Fruit fly (Drosophila melanogaster) whole organism, embryonic: ENCODE data around the gene Gale.
A peak's percentile ranks its signal among the peaks of the same experiment; 100 is the strongest.

Experiments used
- Abd-B ChIP-seq: fragments of 200-800 bp; sonication (Bioruptor generic); optimal IDR thresholded peaks from 2 replicates; lab custom pipeline; 2018; ENCODE audit warnings: missing biosample characterization, mild to moderate bottlenecking, missing genetic modification characterization, moderate library complexity
- Awh ChIP-seq: fragments of 200-800 bp; sonication (Bioruptor generic); IDR thresholded peaks from 2 replicates; pipeline ENCODE4, ENCODE4 v1.3.6; 2022; ENCODE audit warnings: missing biosample characterization, missing genetic modification characterization
- Bdp1 ChIP-seq: fragments of 200-800 bp; sonication (Bioruptor generic); optimal IDR thresholded peaks from 3 replicates; lab custom pipeline; 2016; ENCODE audit warnings: missing biosample characterization, missing genetic modification characterization
- CG10959 ChIP-seq: fragments of 200-800 bp; sonication (Bioruptor generic); IDR thresholded peaks from 2 replicates; pipeline ENCODE4 v1.3.6; 2022; ENCODE audit warnings: missing biosample characterization, missing genetic modification characterization
- CG11398 ChIP-seq: fragments of 200-800 bp; sonication (Bioruptor generic); optimal IDR thresholded peaks from 2 replicates; lab custom pipeline; 2016; ENCODE audit warnings: missing biosample characterization, missing genetic modification characterization
- CG1233 ChIP-seq: fragments of 200-800 bp; sonication (Bioruptor generic); optimal IDR thresholded peaks from 4 replicates; lab custom pipeline; 2018; ENCODE audit warnings: missing biosample characterization, mild to moderate bottlenecking, missing genetic modification characterization
- CG13123 ChIP-seq: fragments of 200-800 bp; sonication (Bioruptor generic); optimal IDR thresholded peaks from 2 replicates; lab custom pipeline; 2016; ENCODE audit warnings: missing biosample characterization, missing genetic modification characterization
- CG15011 ChIP-seq: fragments of 200-800 bp; sonication (Bioruptor generic); optimal IDR thresholded peaks from 3 replicates; lab custom pipeline; 2018; ENCODE audit warnings: missing biosample characterization, mild to moderate bottlenecking, missing genetic modification characterization
- CG17186 ChIP-seq: fragments of 200-800 bp; sonication (Bioruptor generic); optimal IDR thresholded peaks from 3 replicates; lab custom pipeline; 2017; ENCODE audit warnings: missing biosample characterization, missing genetic modification reagents, missing genetic modification characterization
- CG1832 ChIP-seq: fragments of 200-800 bp; sonication (Bioruptor generic); optimal IDR thresholded peaks from 2 replicates; lab custom pipeline; 2017; ENCODE audit warnings: missing biosample characterization, mild to moderate bottlenecking, missing genetic modification characterization, inconsistent platforms
- CG31224 ChIP-seq: fragments of 200-800 bp; sonication (Bioruptor generic); IDR thresholded peaks from 2 replicates; pipeline ENCODE4 v1.3.6; 2022; ENCODE audit warnings: missing biosample characterization, missing genetic modification characterization
- CG4282 ChIP-seq: fragments of 200-800 bp; sonication (Bioruptor generic); optimal IDR thresholded peaks from 2 replicates; lab custom pipeline; 2016; ENCODE audit warnings: missing biosample characterization, missing genetic modification characterization
- CG6689 ChIP-seq: fragments of 200-800 bp; sonication (Bioruptor generic); IDR thresholded peaks from 2 replicates; pipeline ENCODE4 v1.3.6; 2022; ENCODE audit warnings: missing biosample characterization, missing genetic modification characterization
- CG6765 ChIP-seq: fragments of 200-800 bp; sonication (Bioruptor generic); optimal IDR thresholded peaks from 3 replicates; lab custom pipeline; 2017; ENCODE audit warnings: missing biosample characterization, mild to moderate bottlenecking, missing genetic modification characterization
- CG7839 ChIP-seq: fragments of 200-800 bp; sonication (Bioruptor generic); optimal IDR thresholded peaks from 3 replicates; lab custom pipeline; 2018; ENCODE audit warnings: missing biosample characterization, mild to moderate bottlenecking, missing genetic modification characterization, moderate library complexity
- Camta ChIP-seq: fragments of 200-800 bp; sonication (Bioruptor generic); optimal IDR thresholded peaks from 2 replicates; lab custom pipeline; 2016; ENCODE audit warnings: missing biosample characterization, missing genetic modification characterization
- D19A ChIP-seq: fragments of 200-800 bp; optimal IDR thresholded peaks from 3 replicates; lab custom pipeline; 2019; ENCODE audit warnings: missing biosample characterization, mild to moderate bottlenecking, missing genetic modification characterization, moderate library complexity
- Deaf1 ChIP-seq: fragments of 200-800 bp; optimal IDR thresholded peaks from 3 replicates; lab custom pipeline; 2019; ENCODE audit warnings: missing biosample characterization, mild to moderate bottlenecking, missing genetic modification characterization, moderate library complexity
- Drgx ChIP-seq: fragments of 200-800 bp; sonication (Bioruptor generic); IDR thresholded peaks from 2 replicates; pipeline ENCODE4 v1.3.6; 2022; ENCODE audit warnings: missing biosample characterization, missing genetic modification characterization
- H15 ChIP-seq: fragments of 200-800 bp; sonication (Bioruptor generic); IDR thresholded peaks from 3 replicates; pipeline ENCODE4 v1.3.6; 2022; ENCODE audit warnings: missing biosample characterization, missing genetic modification characterization
- HLH3B ChIP-seq: fragments of 200-800 bp; sonication (Bioruptor generic); IDR thresholded peaks from 2 replicates; pipeline ENCODE4 v1.3.6; 2022; ENCODE audit warnings: missing biosample characterization, missing genetic modification characterization
- HLH4C ChIP-seq: fragments of 200-800 bp; sonication (Bioruptor generic); IDR thresholded peaks from 3 replicates; pipeline ENCODE4 v1.3.6; 2022; ENCODE audit warnings: missing biosample characterization, missing genetic modification characterization; ENCODE audit not compliant: partially characterized antibody
- HLHmδ ChIP-seq: fragments of 200-800 bp; sonication (Bioruptor generic); optimal IDR thresholded peaks from 2 replicates; lab custom pipeline; 2018; ENCODE audit warnings: missing biosample characterization, mild to moderate bottlenecking, missing genetic modification characterization, moderate library complexity
- Hmx ChIP-seq: fragments of 200-800 bp; sonication (Bioruptor generic); optimal IDR thresholded peaks from 2 replicates; lab custom pipeline; 2016; ENCODE audit warnings: missing biosample characterization, missing genetic modification characterization
- Hr78 ChIP-seq, 2 experiments: fragments of 200-800 bp in 1 of 2; fragments of >200 bp in 1 of 2; sonication (Bioruptor generic) in 1 of 2; optimal IDR thresholded peaks; 2 replicates each; lab custom pipeline; 2017 to 2019; ENCODE audit warnings: missing biosample characterization in 2 of 2, missing genetic modification characterization in 2 of 2, mild to moderate bottlenecking in 1 of 2, moderate library complexity in 1 of 2
- Sry-δ ChIP-seq: fragments of 200-800 bp; sonication (Bioruptor generic); optimal IDR thresholded peaks from 2 replicates; lab custom pipeline; 2016; ENCODE audit warnings: missing biosample characterization, missing genetic modification characterization
- YL-1 ChIP-seq: fragments of 200-800 bp; sonication (Bioruptor generic); optimal IDR thresholded peaks from 3 replicates; lab custom pipeline; 2017; ENCODE audit warnings: missing biosample characterization, mild to moderate bottlenecking, missing genetic modification characterization
- ac ChIP-seq: fragments of 200-800 bp; sonication (Bioruptor generic); optimal IDR thresholded peaks from 3 replicates; lab custom pipeline; 2017; ENCODE audit warnings: missing biosample characterization, mild to moderate bottlenecking, missing genetic modification characterization
- ase ChIP-seq: fragments of 200-800 bp; sonication (Bioruptor generic); IDR thresholded peaks from 3 replicates; pipeline ENCODE4 v1.3.6; 2022; ENCODE audit warnings: missing biosample characterization, missing genetic modification characterization
- bcd ChIP-seq: fragments of 200-800 bp; sonication (Bioruptor generic); optimal IDR thresholded peaks from 2 replicates; lab custom pipeline; 2017; ENCODE audit warnings: missing biosample characterization, mild to moderate bottlenecking, missing genetic modification characterization
- chinmo ChIP-seq: fragments of 200-800 bp; sonication (Bioruptor generic); IDR thresholded peaks from 4 replicates; pipeline ENCODE4 v1.3.6; 2022; ENCODE audit warnings: missing biosample characterization, missing genetic modification characterization; ENCODE audit not compliant: partially characterized antibody
- chm ChIP-seq: fragments of 200-800 bp; sonication (Bioruptor generic); IDR thresholded peaks from 2 replicates; pipeline ENCODE4 v1.3.6; 2022; ENCODE audit warnings: missing biosample characterization, missing genetic modification characterization
- crc ChIP-seq: fragments of 200-800 bp; sonication (Bioruptor generic); optimal IDR thresholded peaks from 2 replicates; lab custom pipeline; 2016; ENCODE audit warnings: missing biosample characterization, missing genetic modification characterization
- crol ChIP-seq: fragments of 200-800 bp; sonication (Bioruptor generic); IDR thresholded peaks from 2 replicates; pipeline ENCODE4 v1.3.6; 2022; ENCODE audit warnings: missing biosample characterization, missing genetic modification characterization
- dan ChIP-seq: fragments of 200-800 bp; sonication (Bioruptor generic); IDR thresholded peaks from 2 replicates; pipeline ENCODE4 v1.3.6; 2022; ENCODE audit warnings: missing biosample characterization, missing genetic modification characterization
- dimm ChIP-seq: fragments of 200-800 bp; sonication (Bioruptor generic); IDR thresholded peaks from 2 replicates; pipeline ENCODE4 v1.3.6; 2022; ENCODE audit warnings: missing biosample characterization, missing genetic modification characterization
- eve ChIP-seq, 2 experiments: fragments of >200 bp; optimal IDR thresholded peaks; 2 replicates each; lab custom pipeline; 2017; ENCODE audit warnings: missing biosample characterization in 2 of 2, missing genetic modification characterization in 2 of 2
- exex ChIP-seq: fragments of 200-800 bp; sonication (Bioruptor generic); optimal IDR thresholded peaks from 4 replicates; lab custom pipeline; 2018; ENCODE audit warnings: missing biosample characterization, mild to moderate bottlenecking, missing genetic modification characterization, moderate library complexity
- eyg ChIP-seq: fragments of 200-800 bp; sonication (Bioruptor generic); optimal IDR thresholded peaks from 3 replicates; lab custom pipeline; 2016; ENCODE audit warnings: missing biosample characterization, missing genetic modification characterization
- grn ChIP-seq: fragments of 200-800 bp; sonication (Bioruptor generic); optimal IDR thresholded peaks from 3 replicates; lab custom pipeline; 2017; ENCODE audit warnings: missing biosample characterization, missing genetic modification characterization
- inv ChIP-seq: fragments of 200-800 bp; sonication (Bioruptor generic); IDR thresholded peaks from 2 replicates; pipeline ENCODE4 v1.3.6; 2022; ENCODE audit warnings: missing biosample characterization, missing genetic modification characterization; ENCODE audit not compliant: partially characterized antibody
- jumu ChIP-seq: fragments of 200-800 bp; sonication (Bioruptor generic); optimal IDR thresholded peaks from 3 replicates; lab custom pipeline; 2016; ENCODE audit warnings: missing biosample characterization, missing genetic modification characterization
- lilli ChIP-seq: fragments of 200-800 bp; sonication (Bioruptor generic); optimal IDR thresholded peaks from 3 replicates; lab custom pipeline; 2016; ENCODE audit warnings: missing biosample characterization, missing genetic modification characterization
- nmo ChIP-seq: fragments of 200-800 bp; sonication (Bioruptor generic); optimal IDR thresholded peaks from 2 replicates; lab custom pipeline; 2018; ENCODE audit warnings: missing biosample characterization, mild to moderate bottlenecking, missing genetic modification characterization, moderate library complexity
- p53 ChIP-seq: fragments of 200-800 bp; sonication (Bioruptor generic); optimal IDR thresholded peaks from 2 replicates; lab custom pipeline; 2016; ENCODE audit warnings: missing biosample characterization, missing genetic modification characterization
- peb ChIP-seq: fragments of 200-800 bp; sonication (Bioruptor generic); IDR thresholded peaks from 2 replicates; pipeline ENCODE4 v1.3.6; 2022; ENCODE audit warnings: missing biosample characterization, missing genetic modification characterization
- psq ChIP-seq: fragments of 200-800 bp; sonication (Bioruptor generic); optimal IDR thresholded peaks from 2 replicates; lab custom pipeline; 2017; ENCODE audit warnings: missing biosample characterization, missing genetic modification characterization
- ro ChIP-seq: fragments of 200-800 bp; sonication (Bioruptor generic); IDR thresholded peaks from 2 replicates; pipeline ENCODE4 v1.3.6; 2022; ENCODE audit warnings: missing biosample characterization, missing genetic modification characterization
- run ChIP-seq: fragments of 200-800 bp; sonication (Bioruptor generic); optimal IDR thresholded peaks from 3 replicates; lab custom pipeline; 2018; ENCODE audit warnings: missing biosample characterization, mild to moderate bottlenecking, missing genetic modification characterization
- slbo ChIP-seq: fragments of 200-800 bp; sonication (Bioruptor generic); IDR thresholded peaks from 2 replicates; pipeline ENCODE4 v1.3.6; 2022; ENCODE audit warnings: missing biosample characterization, missing genetic modification characterization
- sqz ChIP-seq: fragments of 200-800 bp; sonication (Bioruptor generic); optimal IDR thresholded peaks from 3 replicates; lab custom pipeline; 2018; ENCODE audit warnings: missing biosample characterization, mild to moderate bottlenecking, missing genetic modification characterization
- ttk ChIP-seq: fragments of 200-800 bp; sonication (Bioruptor generic); IDR thresholded peaks from 2 replicates; pipeline ENCODE4 v2.1.2; 2022; ENCODE audit warnings: missing biosample characterization, missing genetic modification characterization
- usp ChIP-seq: fragments of >200 bp; optimal IDR thresholded peaks from 2 replicates; lab custom pipeline; 2017; ENCODE audit warnings: missing biosample characterization, missing genetic modification characterization

The Gale gene

DNA sequence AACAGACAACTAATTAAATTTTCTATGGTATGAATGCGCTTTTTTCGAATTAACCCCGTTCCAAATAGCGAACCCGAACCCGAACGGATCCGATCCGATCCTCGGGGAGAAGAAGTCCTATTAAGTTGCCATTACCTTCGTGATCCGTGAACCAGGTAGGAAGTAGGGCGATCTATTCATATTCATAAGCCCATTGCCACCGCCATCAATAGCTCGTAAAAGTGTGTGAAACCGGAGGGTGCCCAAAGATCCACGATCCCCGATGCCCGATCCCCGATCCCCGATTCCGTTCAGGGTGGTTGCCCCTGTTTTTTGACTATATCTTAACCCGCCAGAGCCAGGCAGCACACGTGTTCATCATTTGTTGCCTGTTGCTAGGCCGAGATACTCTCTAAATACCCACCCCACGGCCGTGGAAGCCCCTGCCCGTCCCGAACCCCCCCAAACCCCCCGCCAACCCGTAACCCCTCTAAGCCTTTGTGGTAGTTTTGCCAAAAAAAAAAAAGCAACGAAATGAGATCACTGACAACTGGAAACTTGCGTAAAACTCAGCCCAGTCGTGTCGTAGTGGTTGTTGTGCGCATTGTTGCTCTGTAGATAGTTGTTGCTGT, 2.8 kb upstream of the Gale start (continued):
- TF ChIP-seq CG1233 (GFP tag; lab: Kevin White, UChicago) (no peak), CG10959 (GFP tag; lab: Robert Waterston, UW) (no peak), chm (GFP tag; lab: Robert Waterston, UW) (peak; percentile 10; the same call in 1 of the 2 replicates), eve (GFP tag; optimal IDR thresholded peaks at IDR 0.05; lab: Kevin White, UChicago) (no peak), Camta (GFP tag; lab: Kevin White, UChicago) (no peak), CG7839 (tag; lab: Kevin White, UChicago) (no peak), CG6689 (no peak), Deaf1 (tag; lab: Kevin White, UChicago) (peak; percentile 37), sqz (GFP tag; lab: Kevin White, UChicago) (peak; percentile 39), H15 (GFP tag; lab: Robert Waterston, UW) (no peak), p53 (GFP tag; lab: Kevin White, UChicago) (no peak), dan (no peak), crol (GFP tag; lab: Robert Waterston, UW) (peak; percentile 84), HLHmδ (GFP tag; lab: Kevin White, UChicago) (no peak), CG31224 (GFP tag; lab: Robert Waterston, UW) (no peak), chinmo (no peak), CG13123 (GFP tag; lab: Kevin White, UChicago) (no peak), ro (no peak), ase (GFP tag; lab: Robert Waterston, UW) (no peak), Awh (GFP tag; lab: Robert Waterston, UW) (no peak), Bdp1 (GFP tag; lab: Kevin White, UChicago) (no peak), jumu (GFP tag; lab: Kevin White, UChicago) (no peak), CG11398 (no peak), HLH4C (GFP tag; lab: Robert Waterston, UW) (no peak), dimm (GFP tag; lab: Robert Waterston, UW) (no peak), inv (GFP tag; lab: Robert Waterston, UW) (no peak), ac (no peak), ttk (0 out of 2 replicates have a peak, but pooled peaks have one; percentile 28), lilli (GFP tag; lab: Kevin White, UChicago) (no peak), psq (GFP tag; lab: Kevin White, UChicago) (no peak), CG1832 (GFP tag; lab: Kevin White, UChicago) (no peak), usp (no peak), CG6765 (GFP tag; lab: Kevin White, UChicago) (no peak)

dm6 chr3L:647529-647928, 826 bp upstream of the Gale start:
- TF ChIP-seq Drgx (GFP tag; lab: Robert Waterston, UW) (no peak), eyg (GFP tag; lab: Kevin White, UChicago) (no peak), grn (GFP tag; lab: Kevin White, UChicago) (peak; percentile 61), nmo (GFP tag; lab: Kevin White, UChicago) (no peak), exex (peak; percentile 67), Sry-δ (GFP tag; lab: Kevin White, UChicago) (no peak), CG6765 (GFP tag; lab: Kevin White, UChicago) (no peak), YL-1 (no peak), CG17186 (GFP tag; lab: Kevin White, UChicago) (no peak), Abd-B (no peak), bcd (GFP tag; lab: Kevin White, UChicago) (no peak), D19A (tag; lab: Kevin White, UChicago) (no peak), CG4282 (GFP tag; lab: Kevin White, UChicago) (no peak), HLH3B (no peak), Hr78 (GFP tag; optimal IDR thresholded peaks at IDR 0.05; lab: Kevin White, UChicago) (peak in 1 of 2 experiments; percentile 88), Hmx (no peak), peb (no peak), slbo (GFP tag; lab: Robert Waterston, UW) (no peak), CG15011 (GFP tag; lab: Kevin White, UChicago) (no peak), crc (GFP tag; lab: Kevin White, UChicago) (no peak), run (peak; percentile 65)
